Worm (Caenorhabditis elegans) whole organism, L1 larva: Measurements from ENCODE around the gene clec-1.

Source experiments
- Y116A8C.19 ChIP-seq: sonication (generic microtip); optimal IDR thresholded peaks from 2 replicates; lab custom pipeline; 2016; ENCODE audit warnings: missing compliant biosample characterization, missing genetic modification characterization, borderline replicate concordance
- alr-1 ChIP-seq: fragments of 200-800 bp; sonication (Bioruptor generic); optimal IDR thresholded peaks from 2 replicates; lab custom pipeline; 2018; ENCODE audit warnings: borderline replicate concordance, mild to moderate bottlenecking, missing genetic modification characterization, missing compliant biosample characterization
- blmp-1 ChIP-seq: fragments of 150-350 bp; optimal IDR thresholded peaks from 2 replicates; lab custom pipeline; 2014; ENCODE audit warnings: missing biosample characterization, missing genetic modification characterization
- egl-13 ChIP-seq: sonication (generic microtip); optimal IDR thresholded peaks from 2 replicates; lab custom pipeline; 2016; ENCODE audit warnings: missing genotype, missing genetic modification reagents, missing genetic modification characterization, missing compliant biosample characterization
- elt-2 ChIP-seq: sonication (generic microtip); optimal IDR thresholded peaks from 2 replicates; lab custom pipeline; 2016; ENCODE audit warnings: missing genetic modification characterization, mild to moderate bottlenecking, inconsistent platforms, missing compliant biosample characterization, missing genetic modification reagents
- fkh-10 ChIP-seq: sonication (generic microtip); optimal IDR thresholded peaks from 2 replicates; lab custom pipeline; 2017; ENCODE audit warnings: missing biosample characterization, missing genetic modification reagents, missing genetic modification characterization
- hlh-4 ChIP-seq: sonication (generic microtip); optimal IDR thresholded peaks from 2 replicates; lab custom pipeline; 2016; ENCODE audit warnings: mild to moderate bottlenecking, missing genetic modification characterization, missing compliant biosample characterization
- mep-1 ChIP-seq: fragments of 150-350 bp; optimal IDR thresholded peaks from 2 replicates; lab custom pipeline; 2014; ENCODE audit warnings: missing biosample characterization, missing genetic modification characterization
- nhr-12 ChIP-seq: sonication (generic microtip); optimal IDR thresholded peaks from 2 replicates; lab custom pipeline; 2017; ENCODE audit warnings: missing biosample characterization, missing genetic modification characterization
- nhr-28 ChIP-seq: fragments of 150-350 bp; optimal IDR thresholded peaks from 2 replicates; lab custom pipeline; 2014; ENCODE audit warnings: missing biosample characterization, missing genetic modification characterization
- skn-1 ChIP-seq: fragments of 150-350 bp; optimal IDR thresholded peaks from 2 replicates; lab custom pipeline; 2014; ENCODE audit warnings: missing biosample characterization, missing genetic modification characterization
- zip-4 ChIP-seq: fragments of 200-800 bp; sonication (Bioruptor generic); optimal IDR thresholded peaks from 2 replicates; lab custom pipeline; 2018; ENCODE audit warnings: mild to moderate bottlenecking, missing genetic modification characterization, moderate library complexity, missing compliant biosample characterization

DNA sequence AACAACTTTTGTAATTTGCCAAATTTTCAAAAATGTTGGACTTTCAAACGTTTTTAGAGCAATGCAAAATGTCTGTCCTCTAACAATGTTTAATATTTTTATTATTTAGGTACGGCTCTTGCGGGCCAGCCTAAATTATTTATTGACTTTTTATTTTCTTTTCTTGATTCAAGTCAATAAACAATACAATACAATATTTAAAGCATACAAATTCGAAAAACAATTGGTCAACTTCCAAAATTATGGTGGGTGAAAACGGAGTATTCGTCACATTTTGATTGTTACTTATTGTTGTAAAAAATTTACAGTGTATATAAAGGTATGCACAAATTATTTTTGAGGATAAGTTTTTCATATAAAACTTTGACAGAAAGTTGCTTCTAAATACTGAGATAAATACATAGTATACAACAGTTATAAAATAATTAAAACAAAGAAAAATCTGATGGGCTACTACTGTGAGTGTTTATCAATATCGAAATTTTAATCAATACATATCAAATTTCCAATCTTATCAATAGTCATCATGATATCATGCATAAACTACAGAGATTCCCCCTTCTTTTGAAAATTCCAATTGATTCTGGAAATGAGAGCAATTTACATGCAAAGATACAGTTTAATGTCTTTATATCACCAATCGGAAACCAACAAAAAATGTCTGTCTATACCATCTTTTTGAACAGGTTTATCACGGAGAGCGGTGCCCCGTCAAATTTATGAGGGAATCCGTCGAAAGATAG is 8.1 kb upstream of the clec-1 start, which contains the start of gene F25B4.8:
- TF ChIP-seq hlh-4 (tag; lab: Kevin White, UChicago) (no peak), mep-1 (tag; lab: Kevin White, UChicago) (no peak), elt-2 (tag; lab: Kevin White, UChicago) (no peak), egl-13 (tag; lab: Kevin White, UChicago) (no peak), blmp-1 (tag; lab: Kevin White, UChicago) (peak; percentile 35), nhr-28 (no peak), alr-1 (no peak), nhr-12 (tag; lab: Kevin White, UChicago) (no peak), Y116A8C.19 (tag; lab: Kevin White, UChicago) (no peak), skn-1 (no peak), fkh-10 (GFP tag; lab: Kevin White, UChicago) (no peak), zip-4 (GFP tag; lab: Kevin White, UChicago) (no peak)
